Worm (Caenorhabditis elegans) whole organism, L1 larva: Measurements from ENCODE around the gene arrd-9.

Source experiments
- C04F5.9 ChIP-seq: sonication (generic microtip); optimal IDR thresholded peaks from 2 replicates; lab custom pipeline; 2016; ENCODE audit warnings: missing genetic modification characterization, missing compliant biosample characterization
- C16A3.4 ChIP-seq: fragments of 150-350 bp; optimal IDR thresholded peaks from 2 replicates; lab custom pipeline; 2014; ENCODE audit warnings: missing biosample characterization, missing genetic modification characterization
- C34B4.2 ChIP-seq: sonication (generic microtip); optimal IDR thresholded peaks from 2 replicates; lab custom pipeline; 2017; ENCODE audit warnings: mild to moderate bottlenecking, missing genetic modification characterization, missing compliant biosample characterization
- F16B12.6 ChIP-seq: fragments of 150-350 bp; optimal IDR thresholded peaks from 2 replicates; lab custom pipeline; 2014; ENCODE audit warnings: missing biosample characterization, missing genetic modification characterization
- Y116A8C.19 ChIP-seq: sonication (generic microtip); optimal IDR thresholded peaks from 2 replicates; lab custom pipeline; 2016; ENCODE audit warnings: missing compliant biosample characterization, missing genetic modification characterization, borderline replicate concordance
- alr-1 ChIP-seq: fragments of 200-800 bp; sonication (Bioruptor generic); optimal IDR thresholded peaks from 2 replicates; lab custom pipeline; 2018; ENCODE audit warnings: borderline replicate concordance, mild to moderate bottlenecking, missing genetic modification characterization, missing compliant biosample characterization
- aly-2 ChIP-seq: fragments of 150-350 bp; optimal IDR thresholded peaks from 2 replicates; lab custom pipeline; 2014; ENCODE audit warnings: missing biosample characterization, missing genetic modification characterization
- ceh-63 ChIP-seq: fragments of 200-800 bp; sonication (Bioruptor generic); optimal IDR thresholded peaks from 2 replicates; lab custom pipeline; 2018; ENCODE audit warnings: mild to moderate bottlenecking, missing genetic modification characterization, missing compliant biosample characterization
- ceh-8 ChIP-seq: fragments of 200-800 bp; sonication (Bioruptor generic); optimal IDR thresholded peaks from 2 replicates; lab custom pipeline; 2018; ENCODE audit warnings: mild to moderate bottlenecking, missing genetic modification characterization, moderate library complexity, missing compliant biosample characterization
- ceh-90 ChIP-seq: sonication (generic microtip); optimal IDR thresholded peaks from 2 replicates; lab custom pipeline; 2016; ENCODE audit warnings: missing genetic modification characterization, missing compliant biosample characterization
- dpl-1 ChIP-seq, 3 experiments: fragments of 150-350 bp in 2 of 3; sonication (generic microtip) in 1 of 3; optimal IDR thresholded peaks; 2 replicates each; lab custom pipeline; 2014 to 2017; ENCODE audit warnings: missing biosample characterization in 3 of 3, missing genetic modification characterization in 3 of 3, missing genetic modification reagents in 3 of 3
- efl-1 ChIP-seq, 4 experiments: fragments of 150-350 bp; optimal IDR thresholded peaks in 3 of 4; peaks in 1 of 4; 1 replicate in 1 of 4; 2 replicates in 3 of 4; lab custom pipeline; 2014; ENCODE audit warnings: missing biosample characterization in 2 of 4, missing genetic modification characterization in 2 of 4, missing genetic modification reagents in 2 of 4
- efl-3 ChIP-seq: fragments of 200-800 bp; sonication (Bioruptor generic); optimal IDR thresholded peaks from 2 replicates; lab custom pipeline; 2018; ENCODE audit warnings: mild to moderate bottlenecking, missing genetic modification characterization, missing compliant biosample characterization
- elt-2 ChIP-seq: sonication (generic microtip); optimal IDR thresholded peaks from 2 replicates; lab custom pipeline; 2016; ENCODE audit warnings: missing genetic modification characterization, mild to moderate bottlenecking, inconsistent platforms, missing compliant biosample characterization, missing genetic modification reagents
- elt-3 ChIP-seq, 6 experiments: fragments of 150-350 bp in 1 of 6; sonication (generic microtip); optimal IDR thresholded peaks; 2 replicates each; lab custom pipeline; 2017 to 2018; ENCODE audit warnings: missing biosample characterization in 6 of 6, missing genetic modification characterization in 6 of 6, inconsistent platforms in 1 of 6
- ets-5 ChIP-seq: fragments of 200-800 bp; sonication (Bioruptor generic); IDR thresholded peaks from 2 replicates; pipeline ENCODE4 v1.3.6; 2022; ENCODE audit warnings: missing genetic modification characterization, missing compliant biosample characterization
- fkh-4 ChIP-seq: sonication (generic microtip); optimal IDR thresholded peaks from 2 replicates; lab custom pipeline; 2016; ENCODE audit warnings: missing compliant biosample characterization, missing genetic modification characterization, borderline replicate concordance
- fkh-8 ChIP-seq: sonication (generic microtip); optimal IDR thresholded peaks from 2 replicates; lab custom pipeline; 2016; ENCODE audit warnings: mild to moderate bottlenecking, missing genetic modification characterization, missing compliant biosample characterization
- fos-1 ChIP-seq: fragments of 150-350 bp; optimal IDR thresholded peaks from 2 replicates; lab custom pipeline; 2014; ENCODE audit warnings: missing biosample characterization, missing genetic modification characterization
- grh-1 ChIP-seq: fragments of 200-800 bp; sonication (Bioruptor generic); IDR thresholded peaks from 2 replicates; pipeline ENCODE4 v1.3.6; 2022; ENCODE audit warnings: missing genetic modification reagents, missing genetic modification characterization, missing compliant biosample characterization
- hpl-2 ChIP-seq: fragments of 150-350 bp; optimal IDR thresholded peaks from 2 replicates; lab custom pipeline; 2014; ENCODE audit warnings: missing biosample characterization, missing genetic modification reagents, missing genetic modification characterization
- jun-1 ChIP-seq: fragments of 150-350 bp; optimal IDR thresholded peaks from 2 replicates; lab custom pipeline; 2014; ENCODE audit warnings: missing biosample characterization, missing genetic modification reagents, missing genetic modification characterization
- lin-13 ChIP-seq: fragments of 150-350 bp; optimal IDR thresholded peaks from 2 replicates; lab custom pipeline; 2014; ENCODE audit warnings: missing biosample characterization, missing genetic modification reagents, missing genetic modification characterization
- lin-35 ChIP-seq, 2 experiments: fragments of 150-350 bp; optimal IDR thresholded peaks; 2 replicates each; lab custom pipeline; 2014; ENCODE audit warnings: missing biosample characterization in 2 of 2, missing genetic modification characterization in 2 of 2, missing genetic modification reagents in 2 of 2
- lin-39 ChIP-seq: fragments of 150-350 bp; optimal IDR thresholded peaks from 2 replicates; lab custom pipeline; 2014; ENCODE audit warnings: missing biosample characterization, missing genetic modification reagents, missing genetic modification characterization
- lir-3 ChIP-seq: sonication (generic microtip); optimal IDR thresholded peaks from 2 replicates; lab custom pipeline; 2016; ENCODE audit warnings: mild to moderate bottlenecking, missing genetic modification characterization, moderate library complexity, missing compliant biosample characterization; ENCODE audit not compliant: poor library complexity
- mef-2 ChIP-seq: fragments of 150-350 bp; optimal IDR thresholded peaks from 2 replicates; lab custom pipeline; 2014; ENCODE audit warnings: missing biosample characterization, missing genetic modification characterization
- mep-1 ChIP-seq: fragments of 150-350 bp; optimal IDR thresholded peaks from 2 replicates; lab custom pipeline; 2014; ENCODE audit warnings: missing biosample characterization, missing genetic modification characterization
- nhr-11 ChIP-seq: fragments of 150-350 bp; optimal IDR thresholded peaks from 2 replicates; lab custom pipeline; 2014; ENCODE audit warnings: missing biosample characterization, missing genetic modification characterization
- nhr-19 ChIP-seq: fragments of 200-800 bp; sonication (Bioruptor generic); conservative IDR thresholded peaks from 2 replicates; pipeline ENCODE4 v1.3.6; 2022; ENCODE audit warnings: missing genetic modification characterization, missing compliant biosample characterization
- nhr-20 ChIP-seq: sonication (generic microtip); optimal IDR thresholded peaks from 2 replicates; lab custom pipeline; 2016; ENCODE audit warnings: mild to moderate bottlenecking, missing genetic modification characterization, missing compliant biosample characterization
- nhr-237 ChIP-seq: fragments of 150-350 bp; optimal IDR thresholded peaks from 2 replicates; lab custom pipeline; 2014; ENCODE audit warnings: missing biosample characterization, missing genetic modification characterization
- nhr-28 ChIP-seq: fragments of 150-350 bp; optimal IDR thresholded peaks from 2 replicates; lab custom pipeline; 2014; ENCODE audit warnings: missing biosample characterization, missing genetic modification characterization
- nhr-47 ChIP-seq: sonication (generic microtip); optimal IDR thresholded peaks from 2 replicates; lab custom pipeline; 2016; ENCODE audit warnings: mild to moderate bottlenecking, missing genetic modification characterization, moderate library complexity, missing compliant biosample characterization
- nhr-77 ChIP-seq: fragments of 150-350 bp; optimal IDR thresholded peaks from 2 replicates; lab custom pipeline; 2014; ENCODE audit warnings: missing biosample characterization, missing genetic modification characterization
- nhr-85 ChIP-seq: sonication (generic microtip); peaks from one replicate; lab custom pipeline; 2016; ENCODE audit warnings: missing genetic modification characterization, inconsistent platforms, missing compliant biosample characterization
- nhr-90 ChIP-seq: sonication (generic microtip); optimal IDR thresholded peaks from 2 replicates; lab custom pipeline; 2016; ENCODE audit warnings: mild to moderate bottlenecking, missing genetic modification characterization, missing compliant biosample characterization; ENCODE audit not compliant: poor library complexity
- pqm-1 ChIP-seq: sonication (generic microtip); optimal IDR thresholded peaks from 3 replicates; lab custom pipeline; 2017; ENCODE audit warnings: missing biosample characterization, missing genetic modification characterization
- rnt-1 ChIP-seq: sonication (generic microtip); optimal IDR thresholded peaks from 2 replicates; lab custom pipeline; 2016; ENCODE audit warnings: mild to moderate bottlenecking, missing genetic modification characterization, moderate library complexity, missing compliant biosample characterization
- skn-1 ChIP-seq: fragments of 150-350 bp; optimal IDR thresholded peaks from 2 replicates; lab custom pipeline; 2014; ENCODE audit warnings: missing biosample characterization, missing genetic modification characterization
- snpc-4 ChIP-seq: fragments of 150-350 bp; optimal IDR thresholded peaks from 2 replicates; lab custom pipeline; 2014; ENCODE audit warnings: missing biosample characterization, missing genetic modification characterization
- snu-23 ChIP-seq: sonication (generic microtip); optimal IDR thresholded peaks from 2 replicates; lab custom pipeline; 2016; ENCODE audit warnings: missing genetic modification characterization, missing compliant biosample characterization
- sox-4 ChIP-seq: sonication (generic microtip); optimal IDR thresholded peaks from 2 replicates; lab custom pipeline; 2016; ENCODE audit warnings: missing genetic modification characterization, missing compliant biosample characterization
- sptf-1 ChIP-seq: fragments of 150-350 bp; optimal IDR thresholded peaks from 2 replicates; lab custom pipeline; 2014; ENCODE audit warnings: missing biosample characterization, missing genetic modification characterization
- unc-30 ChIP-seq: sonication (generic microtip); optimal IDR thresholded peaks from 2 replicates; lab custom pipeline; 2017; ENCODE audit warnings: missing biosample characterization, missing genetic modification characterization
- vab-15 ChIP-seq: sonication (generic microtip); optimal IDR thresholded peaks from 2 replicates; lab custom pipeline; 2017; ENCODE audit warnings: missing genotype, mild to moderate bottlenecking, missing genetic modification characterization, missing compliant biosample characterization
- xbp-1 ChIP-seq: sonication (generic microtip); optimal IDR thresholded peaks from 2 replicates; lab custom pipeline; 2016; ENCODE audit warnings: missing genetic modification characterization, missing compliant biosample characterization
- ztf-11 ChIP-seq, 2 experiments: sonication (generic microtip); optimal IDR thresholded peaks; 2 replicates each; lab custom pipeline; 2016 to 2017; ENCODE audit warnings: missing genetic modification characterization in 2 of 2, missing biosample characterization in 1 of 2, missing compliant biosample characterization in 1 of 2

arrd-9 gene

DNA sequence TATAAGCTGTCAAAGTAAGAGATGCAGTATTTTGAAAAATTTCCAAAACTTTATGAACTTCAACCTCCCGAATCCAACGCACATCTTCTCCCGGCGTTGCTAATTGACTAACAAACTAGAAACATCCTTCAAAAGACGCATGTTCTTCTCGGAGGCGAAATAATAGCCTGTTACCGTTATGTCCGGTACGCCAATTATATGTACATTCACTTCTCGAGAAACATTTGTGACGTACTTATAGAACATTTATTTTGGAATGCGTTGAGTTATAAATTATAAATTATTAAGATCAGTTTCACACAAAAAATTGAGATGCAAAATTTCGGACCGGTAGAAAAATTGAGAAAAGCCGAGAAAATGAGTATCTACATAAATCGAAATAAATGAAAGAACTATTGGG lies 16.3 kb upstream of the arrd-9 start, which contains the start of gene T21B4.3:
Gene T21B4.3 (minus strand): TSS at position 101 of the 400 bp plus-strand sequence.
- TF ChIP-seq ztf-11 (tag; optimal IDR thresholded peaks at IDR 0.05; lab: Kevin White, UChicago) (no peak), vab-15 (tag; lab: Kevin White, UChicago) (no peak), nhr-237 (tag; lab: Kevin White, UChicago) (no peak), dpl-1 (GFP tag; optimal IDR thresholded peaks at IDR 0.05; lab: Kevin White, UChicago) (no peak), grh-1 (GFP tag; lab: Robert Waterston, UW) (no peak), nhr-47 (tag; lab: Kevin White, UChicago) (no peak), nhr-11 (tag; lab: Kevin White, UChicago) (no peak), ceh-63 (no peak), lin-35 (GFP tag; optimal IDR thresholded peaks at IDR 0.05; lab: Kevin White, UChicago) (no peak), C34B4.2 (tag; lab: Kevin White, UChicago) (no peak), nhr-20 (tag; lab: Kevin White, UChicago) (no peak), lin-13 (GFP tag; lab: Kevin White, UChicago) (no peak), unc-30 (tag; lab: Kevin White, UChicago) (no peak), nhr-19 (no peak), alr-1 (tag; lab: Kevin White, UChicago) (no peak), ets-5 (GFP tag; lab: Robert Waterston, UW) (no peak)

DNA sequence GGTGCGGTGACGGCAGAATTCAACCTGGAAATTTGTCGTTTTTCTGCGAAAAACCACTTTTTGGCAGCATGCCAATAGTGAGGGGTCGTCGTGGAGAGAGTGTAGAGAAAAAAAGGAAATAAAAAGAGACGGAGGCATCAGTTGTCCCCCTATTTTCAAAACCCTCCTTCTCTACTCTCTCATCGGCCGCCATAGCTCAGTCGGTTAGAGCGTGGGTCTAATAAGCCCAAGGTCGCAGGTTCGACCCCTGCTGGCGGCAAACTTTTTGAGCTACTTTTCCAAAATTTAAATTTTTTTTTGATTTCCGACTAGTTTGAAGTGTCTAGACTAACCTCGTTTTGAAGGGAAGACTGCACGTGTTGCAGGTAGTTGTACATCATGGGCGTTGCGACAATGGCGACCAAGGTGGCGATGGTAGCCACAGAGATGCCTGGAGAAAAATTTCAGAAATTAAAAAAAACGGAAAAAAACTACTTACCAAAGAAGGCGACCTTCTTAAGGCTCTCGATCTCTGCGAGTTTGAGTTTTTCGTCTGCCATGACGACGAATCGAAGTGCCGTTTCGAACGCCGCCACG lies 13.9 kb upstream of the arrd-9 start, which contains the start of gene col-85:
Gene col-85 (minus strand): TSS at position 540 of the 576 bp plus-strand sequence.
- TF ChIP-seq unc-30 (tag; lab: Kevin White, UChicago): no peak
- no peak for TF ChIP-seq C04F5.9 (tag; lab: Kevin White, UChicago)
- peak; percentile 49 for TF ChIP-seq aly-2
- TF ChIP-seq lin-35 (GFP tag; optimal IDR thresholded peaks at IDR 0.05; lab: Kevin White, UChicago): peak; percentile 71 to 77
- no peak for TF ChIP-seq ceh-8 (GFP tag; lab: Kevin White, UChicago)
- TF ChIP-seq lir-3 (tag; lab: Kevin White, UChicago): peak; percentile 44
- TF ChIP-seq C16A3.4 (tag; lab: Kevin White, UChicago): peak; percentile 65
- no peak for TF ChIP-seq ceh-90 (tag; lab: Kevin White, UChicago)
- peak; percentile 56 for TF ChIP-seq mep-1 (tag; lab: Kevin White, UChicago)
- peak; percentile 19 for TF ChIP-seq F16B12.6 (tag; lab: Kevin White, UChicago)
- TF ChIP-seq fkh-8 (tag; lab: Kevin White, UChicago): peak; percentile 83
- no peak for TF ChIP-seq sptf-1 (tag; lab: Kevin White, UChicago)
- TF ChIP-seq nhr-90 (tag; lab: Kevin White, UChicago): peak; percentile 70
- TF ChIP-seq hpl-2: peak; percentile 5
- no peak for TF ChIP-seq fkh-4 (tag; lab: Kevin White, UChicago)
- TF ChIP-seq jun-1 (tag; lab: Kevin White, UChicago): peak; percentile 37
- no peak for TF ChIP-seq lin-39 (tag; lab: Kevin White, UChicago)
- TF ChIP-seq nhr-28 (tag; lab: Kevin White, UChicago): no peak
- TF ChIP-seq sox-4 (tag; lab: Kevin White, UChicago): no peak
- TF ChIP-seq pqm-1 (tag; lab: Kevin White, UChicago): peak; percentile 11
- TF ChIP-seq xbp-1 (tag; lab: Kevin White, UChicago): peak; percentile 60
- peak; percentile 69 for TF ChIP-seq fos-1 (tag; lab: Kevin White, UChicago)
- peak; percentile 53 for TF ChIP-seq skn-1 (tag; lab: Kevin White, UChicago)
- TF ChIP-seq Y116A8C.19 (tag; lab: Kevin White, UChicago): no peak
- TF ChIP-seq rnt-1 (tag; lab: Kevin White, UChicago): peak; percentile 68
- peak; percentile 90 for TF ChIP-seq snpc-4 (tag; lab: Kevin White, UChicago)
- peak; percentile 84 for TF ChIP-seq snu-23 (GFP tag; lab: Kevin White, UChicago)
- peak; percentile 54 for TF ChIP-seq lin-13 (GFP tag; lab: Kevin White, UChicago)
- no peak for TF ChIP-seq ets-5 (GFP tag; lab: Robert Waterston, UW)
- peak; percentile 70 for TF ChIP-seq nhr-77 (tag; lab: Kevin White, UChicago)
- TF ChIP-seq dpl-1 (GFP tag; optimal IDR thresholded peaks at IDR 0.05; lab: Kevin White, UChicago): peak; percentile 44 to 66 (median 54)
- peak; percentile 65 to 71 for TF ChIP-seq efl-1 (optimal IDR thresholded peaks at IDR 0.05; lab: Kevin White, UChicago)
- peak; percentile 66 to 97 for TF ChIP-seq efl-1 (GFP tag; optimal IDR thresholded peaks at IDR 0.05 in 1 of 2; lab: Kevin White, UChicago)
- TF ChIP-seq ztf-11 (tag; optimal IDR thresholded peaks at IDR 0.05; lab: Kevin White, UChicago): peak in 1 of 2 experiments; percentile 16
- peak; percentile 63 for TF ChIP-seq vab-15 (tag; lab: Kevin White, UChicago)
- TF ChIP-seq mef-2 (tag; lab: Kevin White, UChicago): peak; percentile 19
- TF ChIP-seq nhr-85 (tag; lab: Kevin White, UChicago): peak; percentile 72
- TF ChIP-seq elt-2: peak; percentile 23
- peak in 2 of 6 experiments; percentile 10 to 30 for TF ChIP-seq elt-3 (tag; optimal IDR thresholded peaks at IDR 0.05; lab: Kevin White, UChicago)
- TF ChIP-seq efl-3: no peak
- peak; percentile 76 for TF ChIP-seq nhr-19
